Worm (Caenorhabditis elegans): Measurements from ENCODE around the gene elpc-4.

The elpc-4 gene

ce11 chrIV:8062359-8062758 is 45.6 kb downstream of the elpc-4 start, which contains the start of gene sax-7:
TSS of gene sax-7 (plus strand) at chrIV:8062659.
- TF ChIP-seq ceh-82 (tag; optimal IDR thresholded peaks at IDR 0.05) (no peak), aly-2 (tag; optimal IDR thresholded peaks at IDR 0.05) (no peak), dmd-4 (tag; optimal IDR thresholded peaks at IDR 0.05) (no peak), egl-27 (tag; optimal IDR thresholded peaks at IDR 0.05) (no peak), sma-3 (GFP tag; optimal IDR thresholded peaks at IDR 0.05) (no peak), unc-39 (tag; optimal IDR thresholded peaks at IDR 0.05) (no peak), ama-1 (optimal IDR thresholded peaks at IDR 0.05) (no peak), elt-1 (tag; optimal IDR thresholded peaks at IDR 0.05) (no peak), lin-11 (tag; optimal IDR thresholded peaks at IDR 0.05) (no peak)

- no peak for TF ChIP-seq unc-39 (tag; optimal IDR thresholded peaks at IDR 0.05)
- no peak for TF ChIP-seq ZK546.5 (tag; optimal IDR thresholded peaks at IDR 0.05)
- TF ChIP-seq Y55F3AM.14 (GFP tag; optimal IDR thresholded peaks at IDR 0.05), result peak; percentile 26
- peak in 1 of 2 experiments; percentile 48 for TF ChIP-seq lsy-2 (tag; optimal IDR thresholded peaks at IDR 0.05)
- no peak for TF ChIP-seq skn-1 (tag; optimal IDR thresholded peaks at IDR 0.05)
- peak; percentile 12 for TF ChIP-seq lin-13 (GFP tag; optimal IDR thresholded peaks at IDR 0.05)
- no peak for TF ChIP-seq nhr-21 (tag; optimal IDR thresholded peaks at IDR 0.05)
- TF ChIP-seq nhr-129 (tag; optimal IDR thresholded peaks at IDR 0.05), result peak; percentile 77
- TF ChIP-seq sma-3 (GFP tag; optimal IDR thresholded peaks at IDR 0.05), result no peak
- peak; percentile 33 for TF ChIP-seq C34F6.9 (tag; optimal IDR thresholded peaks at IDR 0.05)
- TF ChIP-seq lin-11 (tag; optimal IDR thresholded peaks at IDR 0.05), result no peak
- TF ChIP-seq nhr-12 (tag; optimal IDR thresholded peaks at IDR 0.05), result no peak
- no peak for TF ChIP-seq crh-2 (tag; optimal IDR thresholded peaks at IDR 0.05)
- TF ChIP-seq lin-39 (tag; optimal IDR thresholded peaks at IDR 0.05), result no peak
- peak; percentile 69 for TF ChIP-seq sem-4 (tag; optimal IDR thresholded peaks at IDR 0.05)
- peak; percentile 76 for TF ChIP-seq unc-55 (GFP tag; optimal IDR thresholded peaks at IDR 0.05)
- TF ChIP-seq mbf-1 (tag; optimal IDR thresholded peaks at IDR 0.05), result no peak
- no peak for TF ChIP-seq mab-5 (tag; optimal IDR thresholded peaks at IDR 0.05)
- no peak for TF ChIP-seq nhr-23 (tag; optimal IDR thresholded peaks at IDR 0.05)
- TF ChIP-seq dmd-4 (tag; optimal IDR thresholded peaks at IDR 0.05), result no peak
- no peak for TF ChIP-seq elt-1 (tag; optimal IDR thresholded peaks at IDR 0.05)
- TF ChIP-seq peb-1 (tag; optimal IDR thresholded peaks at IDR 0.05), result no peak
- no peak for TF ChIP-seq nhr-10 (tag; optimal IDR thresholded peaks at IDR 0.05)
- TF ChIP-seq zag-1 (tag; optimal IDR thresholded peaks at IDR 0.05), result peak; percentile 38
- TF ChIP-seq egl-27 (tag; optimal IDR thresholded peaks at IDR 0.05), result no peak
- TF ChIP-seq ztf-11 (tag; optimal IDR thresholded peaks at IDR 0.05), result no peak
- no peak for TF ChIP-seq blmp-1 (tag; optimal IDR thresholded peaks at IDR 0.05; ENCODE audit: insufficient read depth)
- TF ChIP-seq unc-62 (GFP tag; optimal IDR thresholded peaks at IDR 0.05), result no peak
- no peak for TF ChIP-seq nhr-237 (tag; optimal IDR thresholded peaks at IDR 0.05)
- TF ChIP-seq fos-1 (tag; optimal IDR thresholded peaks at IDR 0.05), result no peak
- peak; percentile 3 for TF ChIP-seq snpc-4 (tag; optimal IDR thresholded peaks at IDR 0.05)
- TF ChIP-seq R02D3.7 (tag; optimal IDR thresholded peaks at IDR 0.05), result no peak
- TF ChIP-seq nhr-25 (tag; optimal IDR thresholded peaks at IDR 0.05), result peak; percentile 22
- peak; percentile 40 for TF ChIP-seq sma-9 (GFP tag; optimal IDR thresholded peaks at IDR 0.05)
- no peak for TF ChIP-seq sma-9 (tag; optimal IDR thresholded peaks at IDR 0.05)
- no peak for TF ChIP-seq nhr-77 (tag; optimal IDR thresholded peaks at IDR 0.05)
- TF ChIP-seq nhr-11 (tag; optimal IDR thresholded peaks at IDR 0.05), result no peak
- no peak for TF ChIP-seq aly-2 (tag; optimal IDR thresholded peaks at IDR 0.05)
- TF ChIP-seq ama-1 (optimal IDR thresholded peaks at IDR 0.05), result no peak
- no peak for TF ChIP-seq alr-1 (tag; optimal IDR thresholded peaks at IDR 0.05)
- no peak for TF ChIP-seq nhr-6 (tag; optimal IDR thresholded peaks at IDR 0.05)
- TF ChIP-seq gmeb-1 (tag; optimal IDR thresholded peaks at IDR 0.05), result no peak
- TF ChIP-seq F13H6.1 (tag; optimal IDR thresholded peaks at IDR 0.05), result peak; percentile 51
- no peak for TF ChIP-seq ztf-1 (GFP tag; conservative IDR thresholded peaks at IDR 0.05)
- no peak for TF ChIP-seq ceh-16 (tag; optimal IDR thresholded peaks at IDR 0.05)
- TF ChIP-seq elt-3 (tag; optimal IDR thresholded peaks at IDR 0.05), result no peak
- TF ChIP-seq ztf-4 (tag; optimal IDR thresholded peaks at IDR 0.05), result no peak
- TF ChIP-seq ceh-82 (tag; optimal IDR thresholded peaks at IDR 0.05), result no peak
- TF ChIP-seq mdl-1 (tag; optimal IDR thresholded peaks at IDR 0.05), result no peak
These were observed 49.8 kb downstream of the elpc-4 start for ce11 chrIV:8066598-8066997.
